Fruit fly (Drosophila melanogaster): Measurements from ENCODE around the gene CG15021.

DNA sequence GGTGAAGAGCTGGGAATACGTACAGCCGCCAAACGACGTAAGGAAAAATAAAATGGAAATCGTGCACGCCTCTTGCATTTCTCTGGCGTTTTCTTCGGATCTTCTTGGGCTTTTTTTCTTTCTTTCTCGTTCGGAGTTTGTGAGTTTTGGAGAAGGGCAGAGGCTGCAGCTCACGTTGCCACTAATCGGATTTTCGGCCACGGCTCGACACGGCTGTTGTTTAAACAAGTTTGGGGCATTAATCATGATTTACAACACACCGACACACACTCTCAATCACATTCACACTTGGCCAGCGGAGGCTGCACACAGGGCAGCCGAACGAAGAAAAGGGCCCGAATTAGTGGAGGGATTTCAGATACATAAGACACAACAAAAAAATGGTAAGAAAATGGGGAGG lies 40.1 kb upstream of the CG15021 start:
- TF ChIP-seq CG8478 (optimal IDR thresholded peaks at IDR 0.05) (no peak), CTCF (optimal IDR thresholded peaks at IDR 0.05) (no peak)

All from S2 (cell line).